Worm (Caenorhabditis elegans) whole organism, L3 larva: ENCODE data around the gene Y25C1A.7.

Source experiments
- nhr-237 ChIP-seq: fragments of 150-350 bp; optimal IDR thresholded peaks from 2 replicates; lab custom pipeline; 2014; ENCODE audit warnings: missing biosample characterization, missing genetic modification characterization
- nhr-77 ChIP-seq: fragments of 150-350 bp; optimal IDR thresholded peaks from 2 replicates; lab custom pipeline; 2014; ENCODE audit warnings: missing biosample characterization, missing genetic modification characterization
- ztf-11 ChIP-seq: fragments of 150-350 bp; optimal IDR thresholded peaks from 2 replicates; lab custom pipeline; 2014; ENCODE audit warnings: missing biosample characterization, missing genetic modification characterization

DNA sequence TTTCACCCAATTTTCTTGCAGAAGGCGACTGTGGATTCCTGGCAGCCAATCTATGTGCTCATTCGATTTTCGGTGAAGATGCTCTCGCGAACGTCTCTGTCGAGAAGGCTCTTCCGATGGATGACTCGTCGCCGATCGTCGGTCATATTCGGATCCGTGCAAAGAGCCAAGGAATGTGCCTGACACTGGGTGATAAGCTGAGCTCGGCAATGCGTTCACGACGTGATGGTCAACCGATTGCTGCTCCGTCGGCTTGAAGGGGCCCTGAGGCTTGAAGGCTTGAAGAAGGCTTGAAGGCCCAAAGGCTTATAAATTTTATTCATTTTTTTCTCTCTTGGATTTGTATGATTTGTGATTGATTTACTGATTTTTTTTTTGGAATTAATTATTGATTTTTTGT is 16.3 kb upstream of the Y25C1A.7 start:
- TF ChIP-seq nhr-237 (tag; lab: Kevin White, UChicago) (no peak), nhr-77 (tag; lab: Kevin White, UChicago) (no peak), ztf-11 (tag; lab: Kevin White, UChicago) (no peak)
